Worm (Caenorhabditis elegans) whole organism, L4 larva: Measurements from ENCODE around the gene ppm-1.G.

Experiments used
- D1046.2 ChIP-seq: fragments of 200-800 bp; sonication (Bioruptor generic); IDR thresholded peaks from 2 replicates; pipeline ENCODE4 v1.3.6; 2022; ENCODE audit warnings: missing genetic modification characterization, missing compliant biosample characterization
- F49E8.2 ChIP-seq: sonication (generic microtip); optimal IDR thresholded peaks from 2 replicates; lab custom pipeline; 2016; ENCODE audit warnings: missing compliant biosample characterization, mild to moderate bottlenecking, missing genetic modification characterization, borderline replicate concordance
- T20F7.1 ChIP-seq: fragments of 200-800 bp; sonication (Bioruptor generic); optimal IDR thresholded peaks from 2 replicates; lab custom pipeline; 2018; ENCODE audit warnings: mild to moderate bottlenecking, missing genetic modification characterization, missing compliant biosample characterization
- T26A8.4 ChIP-seq: fragments of 200-800 bp; sonication (Bioruptor generic); IDR thresholded peaks from 2 replicates; pipeline ENCODE4 v1.3.6; 2022; ENCODE audit warnings: missing genetic modification characterization, missing compliant biosample characterization
- Y48G9A.11 ChIP-seq: fragments of 200-800 bp; sonication (Bioruptor generic); IDR thresholded peaks from 2 replicates; pipeline ENCODE4 v1.3.6; 2022; ENCODE audit warnings: missing genetic modification reagents, missing genetic modification characterization, missing compliant biosample characterization
- ZK337.2 ChIP-seq: fragments of 200-800 bp; sonication (Bioruptor generic); IDR thresholded peaks from 2 replicates; pipeline ENCODE4 v1.3.6; 2022; ENCODE audit warnings: missing genetic modification reagents, missing genetic modification characterization, missing compliant biosample characterization
- aly-2 ChIP-seq: sonication (generic microtip); optimal IDR thresholded peaks from 2 replicates; lab custom pipeline; 2018; ENCODE audit warnings: missing biosample characterization, missing genetic modification characterization
- arid-1 ChIP-seq: fragments of 200-800 bp; sonication (Bioruptor generic); conservative IDR thresholded peaks from 2 replicates; pipeline ENCODE4 v1.3.6; 2022; ENCODE audit warnings: missing genetic modification reagents, missing genetic modification characterization, missing compliant biosample characterization
- daf-12 ChIP-seq: fragments of 150-350 bp; optimal IDR thresholded peaks from 2 replicates; lab custom pipeline; 2014; ENCODE audit warnings: missing biosample characterization, missing genetic modification reagents, missing genetic modification characterization
- daf-16 ChIP-seq, 3 experiments: sonication (generic microtip); optimal IDR thresholded peaks; 2 replicates each; lab custom pipeline; 2016 to 2017; ENCODE audit warnings: missing genetic modification characterization in 3 of 3, missing genetic modification reagents in 3 of 3, mild to moderate bottlenecking in 2 of 3, missing compliant biosample characterization in 2 of 3, missing biosample characterization in 1 of 3, moderate library complexity in 1 of 3
- daf-19 ChIP-seq: fragments of 200-800 bp; sonication (Bioruptor generic); conservative IDR thresholded peaks from 2 replicates; pipeline ENCODE4 v1.3.6; 2022; ENCODE audit warnings: missing genetic modification characterization, missing compliant biosample characterization
- dmd-8 ChIP-seq: fragments of 200-800 bp; sonication (Bioruptor generic); IDR thresholded peaks from 2 replicates; pipeline ENCODE4 v1.3.6; 2022; ENCODE audit warnings: missing genetic modification characterization, missing compliant biosample characterization
- dpl-1 ChIP-seq: fragments of 150-350 bp; optimal IDR thresholded peaks from 2 replicates; lab custom pipeline; 2014; ENCODE audit warnings: missing biosample characterization, missing genetic modification reagents, missing genetic modification characterization
- duxl-1 ChIP-seq: sonication (generic microtip); optimal IDR thresholded peaks from 2 replicates; lab custom pipeline; 2016; ENCODE audit warnings: mild to moderate bottlenecking, missing genetic modification characterization, moderate library complexity, missing compliant biosample characterization; ENCODE audit not compliant: poor library complexity
- hlh-30 ChIP-seq: sonication (generic microtip); optimal IDR thresholded peaks from 2 replicates; lab custom pipeline; 2017; ENCODE audit warnings: antibody characterized with exemption, mild to moderate bottlenecking, missing genetic modification characterization, missing compliant biosample characterization; ENCODE audit not compliant: insufficient read depth
- lim-7 ChIP-seq: fragments of 200-800 bp; sonication (Bioruptor generic); IDR thresholded peaks from 2 replicates; pipeline ENCODE4 v1.3.6; 2022; ENCODE audit warnings: missing genetic modification characterization, missing compliant biosample characterization
- lin-13 ChIP-seq: fragments of 150-350 bp; optimal IDR thresholded peaks from 2 replicates; lab custom pipeline; 2014; ENCODE audit warnings: missing biosample characterization, missing genetic modification reagents, missing genetic modification characterization
- lin-29 ChIP-seq: fragments of 200-800 bp; sonication (Bioruptor generic); IDR thresholded peaks from 2 replicates; pipeline ENCODE4 v1.3.6; 2022; ENCODE audit warnings: missing genetic modification reagents, missing genetic modification characterization, missing compliant biosample characterization
- lin-39 ChIP-seq: fragments of 150-350 bp; optimal IDR thresholded peaks from 2 replicates; lab custom pipeline; 2014; ENCODE audit warnings: missing biosample characterization, missing genetic modification reagents, missing genetic modification characterization
- lir-3 ChIP-seq: sonication (generic microtip); optimal IDR thresholded peaks from 2 replicates; lab custom pipeline; 2016; ENCODE audit warnings: mild to moderate bottlenecking, missing genetic modification characterization, missing compliant biosample characterization
- lsy-2 ChIP-seq, 2 experiments: fragments of 150-350 bp in 1 of 2; sonication (generic microtip) in 1 of 2; optimal IDR thresholded peaks; 2 replicates each; lab custom pipeline; 2014 to 2017; ENCODE audit warnings: missing biosample characterization in 2 of 2, missing genetic modification characterization in 2 of 2
- madf-5 ChIP-seq, 2 experiments: fragments of 200-800 bp; sonication (Bioruptor generic); IDR thresholded peaks; 2 replicates each; pipeline ENCODE4 v1.3.6; 2022; ENCODE audit warnings: missing compliant biosample characterization in 2 of 2, missing genetic modification characterization in 2 of 2
- mdl-1 ChIP-seq, 2 experiments: fragments of 150-350 bp in 1 of 2; sonication (generic microtip) in 1 of 2; optimal IDR thresholded peaks; 2 replicates each; lab custom pipeline; 2014 to 2017; ENCODE audit warnings: missing biosample characterization in 2 of 2, missing genetic modification characterization in 2 of 2
- mep-1 ChIP-seq: fragments of 150-350 bp; sonication (generic microtip); optimal IDR thresholded peaks from 3 replicates; lab custom pipeline; 2014; ENCODE audit warnings: missing biosample characterization, missing genetic modification characterization
- mxl-2 ChIP-seq: fragments of 200-800 bp; sonication (Bioruptor generic); conservative IDR thresholded peaks from 2 replicates; pipeline ENCODE4 v1.3.6; 2022; ENCODE audit warnings: missing genetic modification reagents, missing genetic modification characterization, missing compliant biosample characterization
- nhr-111 ChIP-seq: fragments of 200-800 bp; sonication (Bioruptor generic); optimal IDR thresholded peaks from 2 replicates; lab custom pipeline; 2018; ENCODE audit warnings: mild to moderate bottlenecking, missing genetic modification characterization, missing compliant biosample characterization
- nhr-28 ChIP-seq: fragments of 150-350 bp; optimal IDR thresholded peaks from 2 replicates; lab custom pipeline; 2014; ENCODE audit warnings: missing biosample characterization, missing genetic modification characterization
- nhr-41 ChIP-seq: fragments of 200-800 bp; sonication (Bioruptor generic); IDR thresholded peaks from 2 replicates; pipeline ENCODE4 v1.3.6; 2022; ENCODE audit warnings: missing genetic modification reagents, missing genetic modification characterization, missing compliant biosample characterization
- nhr-42 ChIP-seq: fragments of 200-800 bp; sonication (Bioruptor generic); IDR thresholded peaks from 2 replicates; pipeline ENCODE4 v1.3.6; 2022; ENCODE audit warnings: missing genetic modification characterization, missing compliant biosample characterization
- nhr-6 ChIP-seq: fragments of 150-350 bp; optimal IDR thresholded peaks from 2 replicates; lab custom pipeline; 2014; ENCODE audit warnings: missing biosample characterization, missing genetic modification characterization
- php-3 ChIP-seq: fragments of 200-800 bp; sonication (Bioruptor generic); IDR thresholded peaks from 2 replicates; pipeline ENCODE4 v1.3.6; 2022; ENCODE audit warnings: missing genetic modification reagents, missing genetic modification characterization, missing compliant biosample characterization
- rbr-2 ChIP-seq: sonication (generic microtip); optimal IDR thresholded peaks from 2 replicates; lab custom pipeline; 2016; ENCODE audit warnings: missing genotype, missing genetic modification characterization, missing compliant biosample characterization
- saeg-2 ChIP-seq: fragments of 200-800 bp; sonication (Bioruptor generic); IDR thresholded peaks from 2 replicates; pipeline ENCODE4 v1.3.6; 2022; ENCODE audit warnings: missing genetic modification reagents, missing genetic modification characterization, missing compliant biosample characterization
- sdz-12 ChIP-seq: fragments of 200-800 bp; sonication (Bioruptor generic); optimal IDR thresholded peaks from 2 replicates; lab custom pipeline; 2018; ENCODE audit warnings: mild to moderate bottlenecking, missing genetic modification characterization, missing compliant biosample characterization
- skn-1 ChIP-seq: fragments of 150-350 bp; optimal IDR thresholded peaks from 2 replicates; lab custom pipeline; 2014; ENCODE audit warnings: missing biosample characterization, missing genetic modification characterization
- snpc-4 ChIP-seq: fragments of 150-350 bp; optimal IDR thresholded peaks from 2 replicates; lab custom pipeline; 2014; ENCODE audit warnings: missing biosample characterization, missing genetic modification characterization
- tra-1 ChIP-seq: fragments of 200-800 bp; sonication (Bioruptor generic); IDR thresholded peaks from 2 replicates; pipeline ENCODE4 v1.3.6; 2022; ENCODE audit warnings: missing genetic modification reagents, missing genetic modification characterization, missing compliant biosample characterization
- unc-130 ChIP-seq: sonication (generic microtip); optimal IDR thresholded peaks from 2 replicates; lab custom pipeline; 2016; ENCODE audit warnings: missing genetic modification reagents, missing genetic modification characterization, missing compliant biosample characterization
- unc-62 ChIP-seq, 3 experiments: fragments of 150-350 bp in 1 of 3; sonication (generic microtip); optimal IDR thresholded peaks in 2 of 3; peaks in 1 of 3; 1 replicate in 1 of 3; 2 replicates in 2 of 3; lab custom pipeline; 2014 to 2017; ENCODE audit warnings: missing biosample characterization in 3 of 3, missing genetic modification characterization in 3 of 3, missing genetic modification reagents in 3 of 3, missing genotype in 1 of 3
- zag-1 ChIP-seq: fragments of 150-350 bp; optimal IDR thresholded peaks from 2 replicates; lab custom pipeline; 2014; ENCODE audit warnings: missing biosample characterization, missing genetic modification characterization
- zfp-2 ChIP-seq: sonication (generic microtip); optimal IDR thresholded peaks from 2 replicates; lab custom pipeline; 2016; ENCODE audit warnings: mild to moderate bottlenecking, missing genetic modification characterization, missing compliant biosample characterization
- zfp-3 ChIP-seq: fragments of 200-800 bp; sonication (Bioruptor generic); conservative IDR thresholded peaks from 2 replicates; pipeline ENCODE4 v1.3.6; 2022; ENCODE audit warnings: missing genetic modification reagents, missing genetic modification characterization, missing compliant biosample characterization
- zip-11 ChIP-seq: fragments of 200-800 bp; sonication (Bioruptor generic); IDR thresholded peaks from 2 replicates; pipeline ENCODE4 v1.3.6; 2022; ENCODE audit warnings: missing genetic modification characterization, missing compliant biosample characterization
- ztf-7 ChIP-seq: fragments of 150-350 bp; optimal IDR thresholded peaks from 2 replicates; lab custom pipeline; 2014; ENCODE audit warnings: missing biosample characterization, missing genetic modification characterization

Gene ppm-1.G

ce11 chrIII:832855-833504 lies 49.5 kb downstream of the ppm-1.G start, which contains the start of gene zip-2 (continued):
- TF ChIP-seq tra-1 = 0 out of 2 replicates have a peak, but pooled peaks have one; percentile 41
- TF ChIP-seq lin-39 (tag; lab: Kevin White, UChicago) = no peak
- TF ChIP-seq zag-1 (tag; lab: Kevin White, UChicago) = no peak
- peak; percentile 91 for TF ChIP-seq nhr-28 (tag; lab: Kevin White, UChicago)
- TF ChIP-seq lsy-2 (tag; optimal IDR thresholded peaks at IDR 0.05; lab: Kevin White, UChicago) = peak in 1 of 2 experiments; percentile 58
- peak; percentile 38 for TF ChIP-seq T20F7.1
- TF ChIP-seq Y48G9A.11 = no peak
- TF ChIP-seq php-3 = peak; percentile 64
- TF ChIP-seq lin-29 (GFP tag; lab: Robert Waterston, UW) = no peak
- TF ChIP-seq dpl-1 (GFP tag; lab: Kevin White, UChicago) = no peak
- TF ChIP-seq zfp-3 (GFP tag; lab: Robert Waterston, UW) = no peak
- no peak for TF ChIP-seq madf-5 (GFP tag; IDR thresholded peaks at IDR 0.05; lab: Robert Waterston, UW)

ce11 chrIII:833711-834442 lies 50.4 kb downstream of the ppm-1.G start:
- TF ChIP-seq ZK337.2 = no peak
- TF ChIP-seq arid-1 (GFP tag; lab: Robert Waterston, UW) = peak; percentile 65; the same call in 1 of the 2 replicates
- TF ChIP-seq T20F7.1 = peak; percentile 73
- TF ChIP-seq rbr-2 (tag; lab: Kevin White, UChicago) = peak; percentile 85
- no peak for TF ChIP-seq nhr-111 (GFP tag; lab: Kevin White, UChicago)
- peak; percentile 78 to 92 for TF ChIP-seq lsy-2 (tag; optimal IDR thresholded peaks at IDR 0.05; lab: Kevin White, UChicago)
- peak in 1 of 2 experiments; percentile 52; a peak in 1 of 4 replicates for TF ChIP-seq madf-5 (GFP tag; IDR thresholded peaks at IDR 0.05; lab: Robert Waterston, UW)
- peak; percentile 97 for TF ChIP-seq mep-1
- TF ChIP-seq D1046.2 = 0 out of 2 replicates have a peak, but pooled peaks have one; percentile 48
- TF ChIP-seq unc-130 (GFP tag; lab: Kevin White, UChicago) = no peak
- no peak for TF ChIP-seq F49E8.2
- TF ChIP-seq aly-2 (tag; lab: Kevin White, UChicago) = no peak
- TF ChIP-seq tra-1 = peak; percentile 77
- TF ChIP-seq sdz-12 (GFP tag; lab: Kevin White, UChicago) = no peak
- TF ChIP-seq hlh-30 (tag; lab: Kevin White, UChicago) = peak; percentile 98
- TF ChIP-seq mxl-2 (GFP tag; lab: Robert Waterston, UW) = 0 out of 2 replicates have a peak, but pooled peaks have one; percentile 3
- peak; percentile 78 for TF ChIP-seq lin-13 (GFP tag; lab: Kevin White, UChicago)
- peak; percentile 70 for TF ChIP-seq saeg-2 (GFP tag; lab: Robert Waterston, UW)
- peak; percentile 17 to 53 for TF ChIP-seq daf-16 (GFP tag; optimal IDR thresholded peaks at IDR 0.05; lab: Kevin White, UChicago)
- peak; percentile 88 for TF ChIP-seq daf-16 (tag; optimal IDR thresholded peaks at IDR 0.05; lab: Kevin White, UChicago)
- TF ChIP-seq nhr-41 (GFP tag; lab: Robert Waterston, UW) = no peak
- no peak for TF ChIP-seq dmd-8 (GFP tag; lab: Robert Waterston, UW)
- no peak for TF ChIP-seq zip-11 (GFP tag; lab: Robert Waterston, UW)
- TF ChIP-seq duxl-1 (tag; lab: Kevin White, UChicago) = peak; percentile 13
- TF ChIP-seq mdl-1 (tag; optimal IDR thresholded peaks at IDR 0.05; lab: Kevin White, UChicago) = peak; percentile 86 to 98
- peak; percentile 98 for TF ChIP-seq nhr-28 (tag; lab: Kevin White, UChicago)
- peak; percentile 74 for TF ChIP-seq nhr-6 (tag; lab: Kevin White, UChicago)
- peak; percentile 81 for TF ChIP-seq T26A8.4 (GFP tag; lab: Robert Waterston, UW)
- peak; percentile 82 for TF ChIP-seq nhr-42 (GFP tag; lab: Robert Waterston, UW)
- no peak for TF ChIP-seq daf-19 (GFP tag; lab: Robert Waterston, UW)
- TF ChIP-seq lim-7 (GFP tag; lab: Robert Waterston, UW) = no peak
- peak; percentile 25 to 100 for TF ChIP-seq unc-62 (GFP tag; optimal IDR thresholded peaks at IDR 0.05 in 1 of 2; lab: Kevin White, UChicago)
- no peak for TF ChIP-seq unc-62 (tag; optimal IDR thresholded peaks at IDR 0.05; lab: Kevin White, UChicago)
- TF ChIP-seq skn-1 (tag; lab: Kevin White, UChicago) = no peak
- TF ChIP-seq lin-39 (tag; lab: Kevin White, UChicago) = no peak
- no peak for TF ChIP-seq daf-12
- peak; percentile 77 for TF ChIP-seq php-3
- TF ChIP-seq ztf-7 (tag; lab: Kevin White, UChicago) = peak; percentile 98
- no peak for TF ChIP-seq snpc-4 (tag; lab: Kevin White, UChicago)
- TF ChIP-seq zfp-2 (tag; lab: Kevin White, UChicago) = no peak
- no peak for TF ChIP-seq lir-3 (tag; lab: Kevin White, UChicago)
